Fruit fly (Drosophila melanogaster) whole organism, wandering third instar larva: ENCODE results near the gene CycJ.

Experiments
- Abd-B ChIP-seq: fragments of >200 bp; optimal IDR thresholded peaks from 2 replicates; lab custom pipeline; 2017; ENCODE audit warnings: missing biosample characterization, missing genetic modification characterization
- CG32264 ChIP-seq: fragments of 200-800 bp; sonication (Bioruptor generic); optimal IDR thresholded peaks from 2 replicates; lab custom pipeline; 2016; ENCODE audit warnings: missing biosample characterization, missing genetic modification characterization
- CG9705 ChIP-seq: fragments of 200-800 bp; sonication (Bioruptor generic); optimal IDR thresholded peaks from 2 replicates; lab custom pipeline; 2018; ENCODE audit warnings: missing biosample characterization, mild to moderate bottlenecking, missing genetic modification characterization
- CrebA ChIP-seq: fragments of 200-800 bp; sonication (Bioruptor generic); optimal IDR thresholded peaks from 2 replicates; lab custom pipeline; 2016; ENCODE audit warnings: missing biosample characterization, mild to moderate bottlenecking, missing genetic modification characterization, borderline replicate concordance
- Dfd ChIP-seq: fragments of >200 bp; optimal IDR thresholded peaks from 2 replicates; lab custom pipeline; 2017; ENCODE audit warnings: missing biosample characterization, missing genetic modification characterization
- Dif ChIP-seq: fragments of 200-275, 200-300 bp; sonication (Bioruptor generic); optimal IDR thresholded peaks from 2 replicates; lab custom pipeline; 2018; ENCODE audit warnings: missing biosample characterization, missing genetic modification characterization; ENCODE audit not compliant: partially characterized antibody
- GATAd ChIP-seq: sonication (Bioruptor generic); optimal IDR thresholded peaks from 2 replicates; lab custom pipeline; 2016; ENCODE audit warnings: missing biosample characterization, missing genetic modification characterization
- HLH106 ChIP-seq: fragments of 200-800 bp; optimal IDR thresholded peaks from 3 replicates; lab custom pipeline; 2019; ENCODE audit warnings: missing biosample characterization, mild to moderate bottlenecking, missing genetic modification characterization, moderate library complexity
- Hnf4 ChIP-seq: fragments of 200-800 bp; sonication (Bioruptor generic); optimal IDR thresholded peaks from 2 replicates; lab custom pipeline; 2016; ENCODE audit warnings: missing biosample characterization, mild to moderate bottlenecking, missing genetic modification characterization
- Hr78 ChIP-seq: fragments of >200 bp; optimal IDR thresholded peaks from 2 replicates; lab custom pipeline; 2017; ENCODE audit warnings: missing biosample characterization, missing genetic modification characterization
- Hr83 ChIP-seq: fragments of 200-300 bp; sonication (Bioruptor generic); optimal IDR thresholded peaks from 2 replicates; lab custom pipeline; 2016; ENCODE audit warnings: missing biosample characterization, mild to moderate bottlenecking, missing genetic modification characterization, moderate library complexity; ENCODE audit not compliant: poor library complexity, severe bottlenecking
- Jra ChIP-seq: sonication (Bioruptor generic); optimal IDR thresholded peaks from 2 replicates; lab custom pipeline; 2016; ENCODE audit warnings: missing biosample characterization, missing genetic modification characterization
- Mio ChIP-seq: sonication (Bioruptor generic); optimal IDR thresholded peaks from 2 replicates; lab custom pipeline; 2016; ENCODE audit warnings: missing biosample characterization, missing genetic modification characterization
- Myc ChIP-seq: fragments of >200 bp; optimal IDR thresholded peaks from 2 replicates; lab custom pipeline; 2017
- N ChIP-seq: fragments of >200 bp; optimal IDR thresholded peaks from 2 replicates; lab custom pipeline; 2018; ENCODE audit warnings: missing biosample characterization, missing external identifiers, missing genetic modification characterization
- OdsH ChIP-seq: fragments of 200-800 bp; sonication (Bioruptor generic); optimal IDR thresholded peaks from 2 replicates; lab custom pipeline; 2016; ENCODE audit warnings: missing biosample characterization, mild to moderate bottlenecking, missing genetic modification characterization
- Rel ChIP-seq, 2 experiments: fragments of 200-800 bp; sonication (Bioruptor generic) in 1 of 2; optimal IDR thresholded peaks; 2 replicates in 1 of 2; 3 replicates in 1 of 2; lab custom pipeline; 2016 to 2019; ENCODE audit warnings: mild to moderate bottlenecking in 2 of 2, missing biosample characterization in 2 of 2, missing genetic modification characterization in 2 of 2, moderate library complexity in 1 of 2
- Sp1 ChIP-seq: fragments of 200-800 bp; sonication (Bioruptor generic); optimal IDR thresholded peaks from 3 replicates; lab custom pipeline; 2019; ENCODE audit warnings: missing biosample characterization, mild to moderate bottlenecking, missing genetic modification characterization, moderate library complexity
- Vsx2 ChIP-seq: fragments of 200-300, 225-300 bp; sonication (Bioruptor generic); optimal IDR thresholded peaks from 2 replicates; lab custom pipeline; 2018; ENCODE audit warnings: missing biosample characterization, missing genetic modification characterization; ENCODE audit not compliant: partially characterized antibody
- br ChIP-seq: fragments of 200-800 bp; sonication (Bioruptor generic); optimal IDR thresholded peaks from 2 replicates; lab custom pipeline; 2016; ENCODE audit warnings: missing biosample characterization, missing genetic modification characterization
- brk ChIP-seq: fragments of 200-800 bp; sonication (Bioruptor generic); optimal IDR thresholded peaks from 2 replicates; lab custom pipeline; 2016; ENCODE audit warnings: missing biosample characterization, mild to moderate bottlenecking, missing genetic modification characterization
- dl ChIP-seq, 2 experiments: fragments of 175-275, 200-275 bp in 1 of 2; fragments of 200-275 bp in 1 of 2; sonication (Bioruptor generic); optimal IDR thresholded peaks; lab custom pipeline; 2018; ENCODE audit warnings: mild to moderate bottlenecking in 2 of 2, missing biosample characterization in 2 of 2, missing genetic modification characterization in 2 of 2, moderate library complexity in 2 of 2; ENCODE audit not compliant: partially characterized antibody in 2 of 2, insufficient read depth in 1 of 2
- dmrt93B ChIP-seq: fragments of 200-800 bp; sonication (Bioruptor generic); optimal IDR thresholded peaks from 2 replicates; lab custom pipeline; 2018; ENCODE audit warnings: missing biosample characterization, mild to moderate bottlenecking, missing genetic modification characterization
- dsf ChIP-seq: sonication (Bioruptor generic); optimal IDR thresholded peaks from 2 replicates; lab custom pipeline; 2016; ENCODE audit warnings: missing biosample characterization, missing genetic modification characterization, borderline replicate concordance
- ey ChIP-seq: fragments of 200-800 bp; sonication (Bioruptor generic); optimal IDR thresholded peaks from 2 replicates; lab custom pipeline; 2016; ENCODE audit warnings: missing biosample characterization, missing genetic modification characterization
- foxo ChIP-seq, 2 experiments: fragments of 200-800 bp; sonication (Bioruptor generic); optimal IDR thresholded peaks; 2 replicates in 1 of 2; 3 replicates in 1 of 2; lab custom pipeline; 2016 to 2017; ENCODE audit warnings: missing biosample characterization in 2 of 2, missing genetic modification characterization in 2 of 2
- fru ChIP-seq: fragments of 200-800 bp; sonication (Bioruptor generic); optimal IDR thresholded peaks from 3 replicates; lab custom pipeline; 2016; ENCODE audit warnings: missing biosample characterization, mild to moderate bottlenecking, missing genetic modification characterization
- h ChIP-seq: fragments of 200-800 bp; sonication (Bioruptor generic); optimal IDR thresholded peaks from 3 replicates; lab custom pipeline; 2016; ENCODE audit warnings: missing biosample characterization, mild to moderate bottlenecking, missing genetic modification characterization
- jim ChIP-seq: fragments of 175-275, 200-325 bp; sonication (Bioruptor generic); optimal IDR thresholded peaks from 2 replicates; lab custom pipeline; 2016; ENCODE audit warnings: missing biosample characterization, mild to moderate bottlenecking, missing genetic modification characterization
- lola ChIP-seq: fragments of >200 bp; optimal IDR thresholded peaks from 2 replicates; lab custom pipeline; 2017; ENCODE audit warnings: missing biosample characterization, missing genetic modification characterization
- pan ChIP-seq: fragments of >200 bp; optimal IDR thresholded peaks from 2 replicates; lab custom pipeline; 2017
- psq ChIP-seq: fragments of 200-800 bp; sonication (Bioruptor generic); optimal IDR thresholded peaks from 3 replicates; lab custom pipeline; 2017; ENCODE audit warnings: missing biosample characterization, mild to moderate bottlenecking, missing genetic modification characterization, moderate library complexity
- rgr ChIP-seq: fragments of 200-800 bp; sonication (Bioruptor generic); optimal IDR thresholded peaks from 3 replicates; lab custom pipeline; 2016; ENCODE audit warnings: missing biosample characterization, mild to moderate bottlenecking, missing genetic modification characterization
- sage ChIP-seq: fragments of 200-800 bp; sonication (Bioruptor generic); optimal IDR thresholded peaks from 2 replicates; lab custom pipeline; 2016; ENCODE audit warnings: missing biosample characterization, mild to moderate bottlenecking, missing genetic modification characterization
- sv ChIP-seq: fragments of 200-800 bp; sonication (Bioruptor generic); optimal IDR thresholded peaks from 3 replicates; lab custom pipeline; 2016; ENCODE audit warnings: missing biosample characterization, missing genetic modification characterization
- tai ChIP-seq: sonication (Bioruptor generic); optimal IDR thresholded peaks from 2 replicates; lab custom pipeline; 2016; ENCODE audit warnings: missing biosample characterization, missing genetic modification characterization
- usp ChIP-seq: fragments of >200 bp; optimal IDR thresholded peaks from 2 replicates; lab custom pipeline; 2017; ENCODE audit warnings: missing biosample characterization, missing genetic modification characterization
- woc ChIP-seq: sonication (Bioruptor generic); optimal IDR thresholded peaks from 2 replicates; lab custom pipeline; 2016; ENCODE audit warnings: missing biosample characterization, mild to moderate bottlenecking, missing genetic modification characterization

Gene CycJ

dm6 chr3L:3512998-3513397 lies 46.8 kb downstream of the CycJ start (continued):
- TF ChIP-seq HLH106 (tag; lab: Kevin White, UChicago) (peak; percentile 58), jim (no peak), Dif (no peak), h (GFP tag; lab: Kevin White, UChicago) (peak; percentile 53), Vsx2 (GFP tag; lab: Kevin White, UChicago) (no peak), Sp1 (GFP tag; lab: Kevin White, UChicago) (peak; percentile 62), lola (GFP tag; lab: Kevin White, UChicago) (no peak), OdsH (GFP tag; lab: Kevin White, UChicago) (peak; percentile 49)

DNA sequence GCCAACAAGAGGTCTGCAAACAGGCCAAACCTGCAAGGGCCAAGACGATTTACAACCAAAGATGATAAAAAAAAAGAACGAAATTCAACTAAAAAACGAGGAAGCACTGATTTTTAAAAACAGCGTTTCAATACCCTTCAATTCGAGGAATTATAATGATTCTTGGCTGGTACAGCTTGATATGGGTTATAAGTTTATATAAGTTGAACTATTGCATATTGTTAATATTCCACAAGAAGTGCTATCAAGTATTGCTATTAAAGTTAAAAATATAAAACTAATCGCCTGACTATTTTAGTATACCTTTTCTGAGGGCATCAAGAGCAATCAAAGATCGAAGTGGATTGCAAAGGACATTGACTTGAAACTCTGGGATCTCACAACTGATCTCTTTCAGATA lies 47.8 kb downstream of the CycJ start:
- TF ChIP-seq Mio (GFP tag; lab: Kevin White, UChicago) = no peak
- peak; percentile 38 for TF ChIP-seq Hnf4 (GFP tag; lab: Kevin White, UChicago)
- no peak for TF ChIP-seq Hr83 (GFP tag; lab: Kevin White, UChicago)
- no peak for TF ChIP-seq dl (GFP tag; optimal IDR thresholded peaks at IDR 0.05; lab: Kevin White, UChicago; ENCODE audit: insufficient read depth in 1 of 2, partially characterized antibody in 2 of 2)
- peak; percentile 87 for TF ChIP-seq Sp1 (GFP tag; lab: Kevin White, UChicago)
- TF ChIP-seq foxo (GFP tag; optimal IDR thresholded peaks at IDR 0.05; lab: Kevin White, UChicago) = peak in 1 of 2 experiments; percentile 77
- TF ChIP-seq sage (GFP tag; lab: Kevin White, UChicago) = peak; percentile 83
- peak; percentile 92 for TF ChIP-seq fru (GFP tag; lab: Kevin White, UChicago)
- peak; percentile 42 for TF ChIP-seq brk (GFP tag; lab: Kevin White, UChicago)
- TF ChIP-seq CG9705 = peak; percentile 46
- TF ChIP-seq pan (lab: Kevin White, UChicago) = no peak
- peak; percentile 46 for TF ChIP-seq CG32264 (GFP tag; lab: Kevin White, UChicago)
- TF ChIP-seq OdsH (GFP tag; lab: Kevin White, UChicago) = peak; percentile 78
- no peak for TF ChIP-seq usp (GFP tag; lab: Kevin White, UChicago)
- no peak for TF ChIP-seq Jra (GFP tag; lab: Kevin White, UChicago)
- peak; percentile 75 for TF ChIP-seq rgr (GFP tag; lab: Kevin White, UChicago)
- no peak for TF ChIP-seq Abd-B
- peak; percentile 31 for TF ChIP-seq tai
- peak; percentile 62 for TF ChIP-seq CrebA
- peak; percentile 65 for TF ChIP-seq dmrt93B
- peak; percentile 68 for TF ChIP-seq psq (GFP tag; lab: Kevin White, UChicago)
- TF ChIP-seq lola (GFP tag; lab: Kevin White, UChicago) = no peak
- peak; percentile 60 for TF ChIP-seq Rel (GFP tag; optimal IDR thresholded peaks at IDR 0.05; lab: Kevin White, UChicago)
- no peak for TF ChIP-seq Rel (tag; optimal IDR thresholded peaks at IDR 0.05; lab: Kevin White, UChicago)
- TF ChIP-seq dsf = no peak
- no peak for TF ChIP-seq Hr78 (GFP tag; lab: Kevin White, UChicago)
- no peak for TF ChIP-seq Dif
- TF ChIP-seq GATAd (GFP tag; lab: Kevin White, UChicago) = no peak
- TF ChIP-seq jim = no peak
- no peak for TF ChIP-seq Vsx2 (GFP tag; lab: Kevin White, UChicago)
- peak; percentile 93 for TF ChIP-seq woc (GFP tag; lab: Kevin White, UChicago)
- TF ChIP-seq Dfd (GFP tag; lab: Kevin White, UChicago) = no peak
- no peak for TF ChIP-seq Myc (lab: Kevin White, UChicago)
- no peak for TF ChIP-seq N (GFP tag; lab: Kevin White, UChicago)
- TF ChIP-seq ey (GFP tag; lab: Kevin White, UChicago) = peak; percentile 78
- TF ChIP-seq sv (GFP tag; lab: Kevin White, UChicago) = no peak
- peak; percentile 87 for TF ChIP-seq h (GFP tag; lab: Kevin White, UChicago)
- peak; percentile 79 for TF ChIP-seq HLH106 (tag; lab: Kevin White, UChicago)
- TF ChIP-seq br = peak; percentile 73
